Fruit fly (Drosophila melanogaster): ENCODE data around the gene Dpm3.

DNA sequence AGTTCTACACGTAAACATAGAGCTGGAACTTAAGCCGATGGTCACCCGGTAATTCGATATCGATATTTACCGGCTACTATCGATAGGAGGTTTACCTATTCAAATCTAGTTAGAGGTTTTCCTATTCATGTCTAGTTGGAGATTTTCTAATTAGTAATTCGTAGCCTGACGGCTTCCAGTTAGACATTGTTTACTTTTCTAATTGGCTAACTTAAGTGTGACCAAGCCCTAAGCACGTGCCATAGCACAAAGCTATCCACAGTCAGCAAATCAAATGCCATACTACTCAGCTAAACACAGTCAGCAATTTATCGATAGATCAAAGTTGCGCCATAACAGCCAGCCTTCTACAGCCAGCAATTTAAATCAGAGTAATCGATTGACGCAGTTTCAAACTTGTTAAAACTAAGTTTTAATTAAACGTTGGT is at the start of gene Dpm3:
- no peak for TF ChIP-seq jim (GFP tag; optimal IDR thresholded peaks at IDR 0.05)
- TF ChIP-seq dsf (GFP tag; optimal IDR thresholded peaks at IDR 0.05; ENCODE audit: borderline replicate concordance) = no peak
- TF ChIP-seq CG32264 (GFP tag; optimal IDR thresholded peaks at IDR 0.05) = no peak
- no peak for TF ChIP-seq psq (GFP tag; optimal IDR thresholded peaks at IDR 0.05)
- no peak for TF ChIP-seq Abd-B (GFP tag; optimal IDR thresholded peaks at IDR 0.05)
- no peak for TF ChIP-seq Hr78 (GFP tag; optimal IDR thresholded peaks at IDR 0.05)
- TF ChIP-seq h (GFP tag; optimal IDR thresholded peaks at IDR 0.05) = no peak
- no peak for TF ChIP-seq OdsH (GFP tag; optimal IDR thresholded peaks at IDR 0.05)

Data from whole organism, wandering third instar larva.